Fruit fly (Drosophila melanogaster) whole organism, embryonic: ENCODE measurements around the gene CG13117.

Experiments used
- Aef1 ChIP-seq: fragments of 200-800 bp; sonication (Bioruptor generic); IDR thresholded peaks from 3 replicates; pipeline ENCODE4 v1.3.6; 2022; ENCODE audit warnings: missing biosample characterization, missing genetic modification characterization
- CG10274 ChIP-seq: fragments of 200-800 bp; sonication (Bioruptor generic); optimal IDR thresholded peaks from 3 replicates; lab custom pipeline; 2017; ENCODE audit warnings: missing biosample characterization, mild to moderate bottlenecking, missing genetic modification characterization
- CG11504 ChIP-seq: fragments of 200-800 bp; sonication (Bioruptor generic); optimal IDR thresholded peaks from 3 replicates; lab custom pipeline; 2019; ENCODE audit warnings: missing biosample characterization, mild to moderate bottlenecking, missing genetic modification characterization, moderate library complexity
- CG12769 ChIP-seq: fragments of 200-800 bp; sonication (Bioruptor generic); optimal IDR thresholded peaks from 2 replicates; lab custom pipeline; 2019; ENCODE audit warnings: missing biosample characterization, mild to moderate bottlenecking, missing genetic modification characterization, moderate library complexity
- CG13775 ChIP-seq: fragments of 200-800 bp; sonication (Bioruptor generic); optimal IDR thresholded peaks from 3 replicates; lab custom pipeline; 2017; ENCODE audit warnings: missing biosample characterization, mild to moderate bottlenecking, missing genetic modification characterization
- CG1602 ChIP-seq: fragments of 200-800 bp; sonication (Bioruptor generic); optimal IDR thresholded peaks from 3 replicates; lab custom pipeline; 2016; ENCODE audit warnings: missing biosample characterization, missing genetic modification characterization
- CG16863 ChIP-seq: fragments of 200-800 bp; sonication (Bioruptor generic); optimal IDR thresholded peaks from 3 replicates; lab custom pipeline; 2016; ENCODE audit warnings: missing biosample characterization, missing genetic modification characterization
- CG1792 ChIP-seq: fragments of 200-800 bp; sonication (Bioruptor generic); optimal IDR thresholded peaks from 2 replicates; lab custom pipeline; 2016; ENCODE audit warnings: missing biosample characterization, missing genetic modification characterization
- CG18262 ChIP-seq: fragments of 200-800 bp; optimal IDR thresholded peaks from 3 replicates; lab custom pipeline; 2019; ENCODE audit warnings: missing biosample characterization, mild to moderate bottlenecking, missing genetic modification characterization, moderate library complexity
- CG18619 ChIP-seq: fragments of 200-800 bp; sonication (Bioruptor generic); optimal IDR thresholded peaks from 3 replicates; lab custom pipeline; 2017; ENCODE audit warnings: missing biosample characterization, mild to moderate bottlenecking, missing genetic modification characterization
- CG30431 ChIP-seq: fragments of 200-800 bp; sonication (Bioruptor generic); optimal IDR thresholded peaks from 2 replicates; lab custom pipeline; 2017; ENCODE audit warnings: missing biosample characterization, missing genetic modification characterization
- CG3726 ChIP-seq: fragments of 200-800 bp; sonication (Bioruptor generic); IDR thresholded peaks from 3 replicates; pipeline ENCODE4, ENCODE4 v1.3.6; 2022; ENCODE audit warnings: missing biosample characterization, missing genetic modification characterization
- CG3847 ChIP-seq: fragments of 200-800 bp; sonication (Bioruptor generic); IDR thresholded peaks from 2 replicates; pipeline ENCODE4 v1.3.6; 2022; ENCODE audit warnings: missing biosample characterization, missing genetic modification characterization
- CG4854 ChIP-seq: fragments of 200-800 bp; sonication (Bioruptor generic); optimal IDR thresholded peaks from 2 replicates; lab custom pipeline; 2016; ENCODE audit warnings: missing biosample characterization, missing genetic modification characterization, inconsistent platforms
- CG5180 ChIP-seq: fragments of 200-800 bp; sonication (Bioruptor generic); optimal IDR thresholded peaks from 3 replicates; lab custom pipeline; 2017; ENCODE audit warnings: missing biosample characterization, missing genetic modification characterization, mild to moderate bottlenecking, moderate library complexity, missing genetic modification reagents
- CG5953 ChIP-seq: fragments of 200-800 bp; sonication (Bioruptor generic); IDR thresholded peaks from 2 replicates; pipeline ENCODE4 v1.3.6; 2022; ENCODE audit warnings: missing biosample characterization, missing genetic modification characterization
- CG7556 ChIP-seq: fragments of 200-800 bp; sonication (Bioruptor generic); optimal IDR thresholded peaks from 2 replicates; lab custom pipeline; 2017; ENCODE audit warnings: missing biosample characterization, mild to moderate bottlenecking, missing genetic modification characterization
- CG7839 ChIP-seq: fragments of 200-800 bp; sonication (Bioruptor generic); optimal IDR thresholded peaks from 3 replicates; lab custom pipeline; 2018; ENCODE audit warnings: missing biosample characterization, mild to moderate bottlenecking, missing genetic modification characterization, moderate library complexity
- CG8290 ChIP-seq, 3 experiments: fragments of 200-800 bp; sonication (Bioruptor generic); optimal IDR thresholded peaks; 2 replicates each; lab custom pipeline; 2016 to 2019; ENCODE audit warnings: missing biosample characterization in 3 of 3, missing genetic modification characterization in 3 of 3, mild to moderate bottlenecking in 2 of 3, moderate library complexity in 1 of 3
- CG8765 ChIP-seq: fragments of 200-800 bp; sonication (Bioruptor generic); IDR thresholded peaks from 2 replicates; pipeline ENCODE4 v1.3.6; 2022; ENCODE audit warnings: missing biosample characterization, missing genetic modification characterization
- CG9437 ChIP-seq: fragments of 200-800 bp; sonication (Bioruptor generic); optimal IDR thresholded peaks from 2 replicates; lab custom pipeline; 2018; ENCODE audit warnings: missing biosample characterization, mild to moderate bottlenecking, missing genetic modification characterization
- D19B ChIP-seq: fragments of 200-800 bp; sonication (Bioruptor generic); optimal IDR thresholded peaks from 2 replicates; lab custom pipeline; 2017; ENCODE audit warnings: missing biosample characterization, mild to moderate bottlenecking, missing genetic modification characterization
- Dip2 ChIP-seq: fragments of 200-800 bp; sonication (Bioruptor generic); IDR thresholded peaks from 2 replicates; pipeline ENCODE4 v1.3.6; 2022; ENCODE audit warnings: missing biosample characterization, missing genetic modification characterization
- Gsc ChIP-seq: fragments of 200-800 bp; sonication (Bioruptor generic); IDR thresholded peaks from 2 replicates; pipeline ENCODE4 v1.3.6; 2022; ENCODE audit warnings: missing biosample characterization, missing genetic modification characterization
- HmgZ ChIP-seq: fragments of 200-800 bp; sonication (Bioruptor generic); optimal IDR thresholded peaks from 2 replicates; lab custom pipeline; 2018; ENCODE audit warnings: missing biosample characterization, mild to moderate bottlenecking, missing genetic modification characterization
- Hr3 ChIP-seq: fragments of 200-800 bp; sonication (Bioruptor generic); optimal IDR thresholded peaks from 3 replicates; lab custom pipeline; 2016; ENCODE audit warnings: missing biosample characterization, missing genetic modification characterization
- MESR4 ChIP-seq: fragments of 200-800 bp; sonication (Bioruptor generic); optimal IDR thresholded peaks from 2 replicates; lab custom pipeline; 2018; ENCODE audit warnings: missing biosample characterization, mild to moderate bottlenecking, missing genetic modification characterization, moderate library complexity
- MTF-1 ChIP-seq: fragments of 200-800 bp; sonication (Bioruptor generic); optimal IDR thresholded peaks from 2 replicates; lab custom pipeline; 2018; ENCODE audit warnings: missing biosample characterization, mild to moderate bottlenecking, missing genetic modification characterization, borderline replicate concordance
- Mrtf ChIP-seq: fragments of 200-800 bp; sonication (Bioruptor generic); IDR thresholded peaks from 3 replicates; pipeline ENCODE4 v1.3.6; 2022; ENCODE audit warnings: missing biosample characterization, missing genetic modification characterization
- NC2α ChIP-seq: fragments of 200-800 bp; sonication (Bioruptor generic); optimal IDR thresholded peaks from 2 replicates; lab custom pipeline; 2016; ENCODE audit warnings: missing biosample characterization, missing genetic modification characterization
- Sin3A ChIP-seq: fragments of >200 bp; optimal IDR thresholded peaks from 2 replicates; lab custom pipeline; 2018
- Sox102F ChIP-seq: fragments of 200-800 bp; sonication (Bioruptor generic); optimal IDR thresholded peaks from 2 replicates; lab custom pipeline; 2018; ENCODE audit warnings: missing biosample characterization, mild to moderate bottlenecking, missing genetic modification characterization, moderate library complexity
- ara ChIP-seq: fragments of 200-800 bp; sonication (Bioruptor generic); IDR thresholded peaks from 2 replicates; pipeline ENCODE4 v1.3.6; 2022; ENCODE audit warnings: missing biosample characterization, missing genetic modification characterization
- crol ChIP-seq: fragments of 200-800 bp; sonication (Bioruptor generic); IDR thresholded peaks from 2 replicates; pipeline ENCODE4 v1.3.6; 2022; ENCODE audit warnings: missing biosample characterization, missing genetic modification characterization
- en ChIP-seq: fragments of 200-800 bp; sonication (Bioruptor generic); optimal IDR thresholded peaks from 2 replicates; lab custom pipeline; 2016; ENCODE audit warnings: missing biosample characterization, missing genetic modification characterization
- ewg ChIP-seq: fragments of 200-800 bp; sonication (Bioruptor generic); optimal IDR thresholded peaks from 3 replicates; lab custom pipeline; 2017; ENCODE audit warnings: mild to moderate bottlenecking, missing biosample characterization, missing genetic modification reagents, missing genetic modification characterization
- eyg ChIP-seq: fragments of 200-800 bp; sonication (Bioruptor generic); optimal IDR thresholded peaks from 3 replicates; lab custom pipeline; 2016; ENCODE audit warnings: missing biosample characterization, missing genetic modification characterization
- gce ChIP-seq: fragments of 200-800 bp; sonication (Bioruptor generic); IDR thresholded peaks from 3 replicates; pipeline ENCODE4 v1.3.6; 2022; ENCODE audit warnings: missing biosample characterization, missing genetic modification characterization
- gt ChIP-seq: fragments of 200-800 bp; sonication (Bioruptor generic); IDR thresholded peaks from 2 replicates; pipeline ENCODE4 v1.3.6; 2022; ENCODE audit warnings: missing biosample characterization, missing genetic modification characterization
- hbn ChIP-seq: fragments of 200-800 bp; sonication (Bioruptor generic); IDR thresholded peaks from 2 replicates; pipeline ENCODE4 v1.3.6; 2022; ENCODE audit warnings: missing biosample characterization, missing genetic modification characterization; ENCODE audit not compliant: partially characterized antibody
- jing ChIP-seq: fragments of 200-800 bp; sonication (Bioruptor generic); optimal IDR thresholded peaks from 2 replicates; lab custom pipeline; 2018; ENCODE audit warnings: missing biosample characterization, mild to moderate bottlenecking, missing genetic modification characterization
- lab ChIP-seq: fragments of 200-800 bp; sonication (Bioruptor generic); optimal IDR thresholded peaks from 3 replicates; lab custom pipeline; 2017; ENCODE audit warnings: missing biosample characterization, missing genetic modification characterization, mild to moderate bottlenecking, moderate library complexity, missing genetic modification reagents
- lola ChIP-seq, 3 experiments: fragments of >200 bp in 2 of 3; fragments of 200-800 bp in 1 of 3; sonication (Bioruptor generic) in 1 of 3; optimal IDR thresholded peaks; 2 replicates each; lab custom pipeline; 2017 to 2019; ENCODE audit warnings: missing biosample characterization in 3 of 3, missing genetic modification characterization in 3 of 3, mild to moderate bottlenecking in 1 of 3, moderate library complexity in 1 of 3
- nom ChIP-seq: fragments of 200-800 bp; sonication (Bioruptor generic); optimal IDR thresholded peaks from 2 replicates; lab custom pipeline; 2017; ENCODE audit warnings: missing biosample characterization, missing genetic modification characterization, mild to moderate bottlenecking, moderate library complexity, missing genetic modification reagents
- onecut ChIP-seq: fragments of 200-800 bp; sonication (Bioruptor generic); IDR thresholded peaks from 2 replicates; pipeline ENCODE4 v1.3.6; 2022; ENCODE audit warnings: missing biosample characterization, missing genetic modification characterization
- pho ChIP-seq: fragments of 200-800 bp; sonication (Bioruptor generic); optimal IDR thresholded peaks from 2 replicates; lab custom pipeline; 2016; ENCODE audit warnings: missing biosample characterization, missing genetic modification characterization
- pzg ChIP-seq: fragments of 200-800 bp; sonication (Bioruptor generic); optimal IDR thresholded peaks from 3 replicates; lab custom pipeline; 2018; ENCODE audit warnings: missing biosample characterization, mild to moderate bottlenecking, missing genetic modification characterization, moderate library complexity
- so ChIP-seq: fragments of 200-800 bp; sonication (Bioruptor generic); IDR thresholded peaks from 3 replicates; pipeline ENCODE4 v1.3.6; 2022; ENCODE audit warnings: missing biosample characterization, missing genetic modification characterization
- tx ChIP-seq: fragments of 200-800 bp; sonication (Bioruptor generic); optimal IDR thresholded peaks from 2 replicates; lab custom pipeline; 2016; ENCODE audit warnings: missing biosample characterization, missing genetic modification characterization
- wek ChIP-seq: fragments of 200-800 bp; sonication (Bioruptor generic); optimal IDR thresholded peaks from 3 replicates; lab custom pipeline; 2018; ENCODE audit warnings: missing biosample characterization, mild to moderate bottlenecking, missing genetic modification characterization, moderate library complexity
- zfh1 ChIP-seq: fragments of 200-800 bp; sonication (Bioruptor generic); IDR thresholded peaks from 3 replicates; pipeline ENCODE4 v1.3.6; 2022; ENCODE audit warnings: missing biosample characterization, missing genetic modification characterization

CG13117 gene

dm6 chr2L:9779147-9779546 lies 42.7 kb downstream of the CG13117 start (continued):
- TF ChIP-seq MTF-1 (GFP tag; lab: Kevin White, UChicago) (no peak), Sin3A (lab: Kevin White, UChicago) (no peak), CG7839 (peak; percentile 42), nom (GFP tag; lab: Kevin White, UChicago) (no peak), CG7556 (GFP tag; lab: Kevin White, UChicago) (peak; percentile 42), CG9437 (peak; percentile 2), hbn (GFP tag; lab: Robert Waterston, UW) (no peak), pzg (GFP tag; lab: Kevin White, UChicago) (no peak), zfh1 (GFP tag; lab: Robert Waterston, UW) (no peak), lola (GFP tag; optimal IDR thresholded peaks at IDR 0.05; lab: Kevin White, UChicago) (no peak), D19B (peak; percentile 62), CG5180 (no peak), CG3847 (GFP tag; lab: Robert Waterston, UW) (peak; percentile 29; the same call in 1 of the 2 replicates), en (no peak), CG11504 (tag; lab: Kevin White, UChicago) (peak; percentile 50), wek (GFP tag; lab: Kevin White, UChicago) (no peak), jing (GFP tag; lab: Kevin White, UChicago) (no peak), eyg (GFP tag; lab: Kevin White, UChicago) (no peak), CG5953 (no peak), tx (no peak), so (GFP tag; lab: Robert Waterston, UW) (no peak), Mrtf (GFP tag; lab: Robert Waterston, UW) (no peak), CG8765 (GFP tag; lab: Robert Waterston, UW) (no peak), onecut (GFP tag; lab: Robert Waterston, UW) (no peak), pho (GFP tag; lab: Kevin White, UChicago) (no peak), CG4854 (GFP tag; lab: Kevin White, UChicago) (no peak), gce (GFP tag; lab: Robert Waterston, UW) (no peak), NC2α (GFP tag; lab: Kevin White, UChicago) (no peak), lab (GFP tag; lab: Kevin White, UChicago) (peak; percentile 34), CG1792 (GFP tag; lab: Kevin White, UChicago) (no peak), CG18262 (no peak), CG12769 (tag; lab: Kevin White, UChicago) (peak; percentile 71), CG1602 (GFP tag; lab: Kevin White, UChicago) (no peak), Aef1 (GFP tag; lab: Robert Waterston, UW) (no peak), Gsc (no peak), CG3726 (no peak), Hr3 (GFP tag; lab: Kevin White, UChicago) (peak; percentile 29), HmgZ (no peak), Dip2 (GFP tag; lab: Robert Waterston, UW) (no peak), CG16863 (GFP tag; lab: Kevin White, UChicago) (peak; percentile 28), Sox102F (GFP tag; lab: Kevin White, UChicago) (no peak), crol (no peak), ewg (GFP tag; lab: Kevin White, UChicago) (no peak), CG30431 (peak; percentile 14), CG18619 (GFP tag; lab: Kevin White, UChicago) (peak; percentile 7), MESR4 (GFP tag; lab: Kevin White, UChicago) (no peak), ara (GFP tag; lab: Robert Waterston, UW) (no peak), gt (no peak), CG8290 (GFP tag; optimal IDR thresholded peaks at IDR 0.05; lab: Kevin White, UChicago) (no peak), CG8290 (tag; optimal IDR thresholded peaks at IDR 0.05; lab: Kevin White, UChicago) (peak in 1 of 2 experiments; percentile 43), CG10274 (no peak), CG13775 (peak; percentile 9)
